Fruit fly (Drosophila melanogaster): Measurements from ENCODE around the gene mxt.

The mxt gene

dm6 chr2L:4889451-4890045, 42.5 kb upstream of the mxt start, which contains the start of gene CG15625:
Gene CG15625, plus strand, starts transcription at chr2L:4889995.
- TF ChIP-seq tj (GFP tag; optimal IDR thresholded peaks at IDR 0.05), result peak; percentile 28
- TF ChIP-seq kay (GFP tag; ENCODE audit: borderline replicate concordance), result no peak

- TF ChIP-seq toe (GFP tag; optimal IDR thresholded peaks at IDR 0.05) (no peak), CG5204 (GFP tag; optimal IDR thresholded peaks at IDR 0.05) (no peak), ovo (GFP tag; optimal IDR thresholded peaks at IDR 0.05) (no peak), CG14711 (tag; optimal IDR thresholded peaks at IDR 0.05) (no peak), Clk (GFP tag; optimal IDR thresholded peaks at IDR 0.05) (no peak), tj (GFP tag; optimal IDR thresholded peaks at IDR 0.05) (no peak), CG1620 (GFP tag; optimal IDR thresholded peaks at IDR 0.05) (no peak), Mnt (GFP tag; optimal IDR thresholded peaks at IDR 0.05) (no peak), pad (GFP tag; optimal IDR thresholded peaks at IDR 0.05) (no peak), cnc (optimal IDR thresholded peaks at IDR 0.05) (no peak), Hr96 (GFP tag; optimal IDR thresholded peaks at IDR 0.05) (no peak), CG11617 (GFP tag; optimal IDR thresholded peaks at IDR 0.05) (no peak), CG33017 (tag; optimal IDR thresholded peaks at IDR 0.05) (no peak)
These were observed 41.4 kb upstream of the mxt start for dm6 chr2L:4888541-4888940.

dm6 chr2L:4887382-4888219, 40.5 kb upstream of the mxt start:
- no peak for TF ChIP-seq pad (GFP tag; optimal IDR thresholded peaks at IDR 0.05)
- TF ChIP-seq Hr96 (GFP tag; optimal IDR thresholded peaks at IDR 0.05), result no peak
- peak; percentile 19 for TF ChIP-seq CG7101 (tag; optimal IDR thresholded peaks at IDR 0.05)
- peak; percentile 6 for TF ChIP-seq CG7045 (GFP tag; optimal IDR thresholded peaks at IDR 0.05)
- TF ChIP-seq CG33017 (tag; optimal IDR thresholded peaks at IDR 0.05), result peak; percentile 42
- no peak for TF ChIP-seq Mnt (GFP tag; optimal IDR thresholded peaks at IDR 0.05)
- TF ChIP-seq CG12768 (GFP tag; optimal IDR thresholded peaks at IDR 0.05), result peak; percentile 5
- TF ChIP-seq CG14711 (tag; optimal IDR thresholded peaks at IDR 0.05), result peak; percentile 48
- TF ChIP-seq bab1 (GFP tag; optimal IDR thresholded peaks at IDR 0.05), result peak; percentile 4

dm6 chr2L:4886645-4887044, 39.5 kb upstream of the mxt start:
- TF ChIP-seq Hr96 (GFP tag; optimal IDR thresholded peaks at IDR 0.05), result no peak
- no peak for TF ChIP-seq tj (GFP tag; optimal IDR thresholded peaks at IDR 0.05)
- no peak for TF ChIP-seq pad (GFP tag; optimal IDR thresholded peaks at IDR 0.05)
- TF ChIP-seq toe (GFP tag; optimal IDR thresholded peaks at IDR 0.05), result no peak
- no peak for TF ChIP-seq kay (GFP tag; ENCODE audit: borderline replicate concordance)
- TF ChIP-seq CG14711 (tag; optimal IDR thresholded peaks at IDR 0.05), result no peak
- TF ChIP-seq bab1 (GFP tag; optimal IDR thresholded peaks at IDR 0.05), result no peak
- no peak for TF ChIP-seq cic (GFP tag; optimal IDR thresholded peaks at IDR 0.05)
- TF ChIP-seq CG5204 (GFP tag; optimal IDR thresholded peaks at IDR 0.05), result no peak
- TF ChIP-seq CG1620 (GFP tag; optimal IDR thresholded peaks at IDR 0.05), result no peak
- TF ChIP-seq Clk (GFP tag; optimal IDR thresholded peaks at IDR 0.05), result no peak
- TF ChIP-seq CG7101 (tag; optimal IDR thresholded peaks at IDR 0.05), result no peak
- TF ChIP-seq CG11617 (GFP tag; optimal IDR thresholded peaks at IDR 0.05), result no peak
- no peak for TF ChIP-seq Crg-1 (GFP tag; optimal IDR thresholded peaks at IDR 0.05)
- no peak for TF ChIP-seq CG7045 (GFP tag; optimal IDR thresholded peaks at IDR 0.05)
- no peak for TF ChIP-seq ovo (GFP tag; optimal IDR thresholded peaks at IDR 0.05)
- no peak for TF ChIP-seq CG12768 (GFP tag; optimal IDR thresholded peaks at IDR 0.05)
- no peak for TF ChIP-seq cnc (optimal IDR thresholded peaks at IDR 0.05)
- no peak for TF ChIP-seq CG33017 (tag; optimal IDR thresholded peaks at IDR 0.05)

- no peak for TF ChIP-seq Mnt (GFP tag; optimal IDR thresholded peaks at IDR 0.05)
- TF ChIP-seq CG7101 (tag; optimal IDR thresholded peaks at IDR 0.05), result no peak
- TF ChIP-seq Hr96 (GFP tag; optimal IDR thresholded peaks at IDR 0.05), result no peak
- TF ChIP-seq CG5204 (GFP tag; optimal IDR thresholded peaks at IDR 0.05), result no peak
- TF ChIP-seq CG12768 (GFP tag; optimal IDR thresholded peaks at IDR 0.05), result no peak
- TF ChIP-seq CG11617 (GFP tag; optimal IDR thresholded peaks at IDR 0.05), result no peak
- no peak for TF ChIP-seq cnc (optimal IDR thresholded peaks at IDR 0.05)
- TF ChIP-seq Clk (GFP tag; optimal IDR thresholded peaks at IDR 0.05), result no peak
These were observed 39.0 kb upstream of the mxt start for dm6 chr2L:4886132-4886531.

- TF ChIP-seq Crg-1 (GFP tag; optimal IDR thresholded peaks at IDR 0.05), result no peak
- TF ChIP-seq tj (GFP tag; optimal IDR thresholded peaks at IDR 0.05), result peak; percentile 15
- TF ChIP-seq CG7101 (tag; optimal IDR thresholded peaks at IDR 0.05), result no peak
- TF ChIP-seq CG11617 (GFP tag; optimal IDR thresholded peaks at IDR 0.05), result no peak
- no peak for TF ChIP-seq pad (GFP tag; optimal IDR thresholded peaks at IDR 0.05)
- TF ChIP-seq Mnt (GFP tag; optimal IDR thresholded peaks at IDR 0.05), result peak; percentile 7
- no peak for TF ChIP-seq cic (GFP tag; optimal IDR thresholded peaks at IDR 0.05)
These were observed 35.9 kb upstream of the mxt start, which contains the start of the genes Cf2 and CG3008 for dm6 chr2L:4883023-4883392. Gene Cf2, minus strand, starts transcription at chr2L:4883107. Gene CG3008, plus strand, starts transcription at chr2L:4883298.

All from whole organism, adult.